Worm (Caenorhabditis elegans): ENCODE data around the gene srh-171.

ce11 chrV:19955171-19955570 is 10.3 kb upstream of the srh-171 start, which contains the start of gene abhd-3.1:
- TF ChIP-seq ama-1 (optimal IDR thresholded peaks at IDR 0.05) (no peak), hlh-15 (tag; optimal IDR thresholded peaks at IDR 0.05) (no peak), nhr-232 (tag; optimal IDR thresholded peaks at IDR 0.05) (no peak), C38D4.7 (GFP tag; optimal IDR thresholded peaks at IDR 0.05) (no peak), elt-2 (tag; optimal IDR thresholded peaks at IDR 0.05) (no peak), unc-86 (tag; optimal IDR thresholded peaks at IDR 0.05) (no peak), fkh-10 (GFP tag; optimal IDR thresholded peaks at IDR 0.05) (no peak), ahr-1 (tag; optimal IDR thresholded peaks at IDR 0.05) (no peak)
